Fruit fly (Drosophila melanogaster): ENCODE measurements around the gene CG6271.

CG6271 gene

DNA sequence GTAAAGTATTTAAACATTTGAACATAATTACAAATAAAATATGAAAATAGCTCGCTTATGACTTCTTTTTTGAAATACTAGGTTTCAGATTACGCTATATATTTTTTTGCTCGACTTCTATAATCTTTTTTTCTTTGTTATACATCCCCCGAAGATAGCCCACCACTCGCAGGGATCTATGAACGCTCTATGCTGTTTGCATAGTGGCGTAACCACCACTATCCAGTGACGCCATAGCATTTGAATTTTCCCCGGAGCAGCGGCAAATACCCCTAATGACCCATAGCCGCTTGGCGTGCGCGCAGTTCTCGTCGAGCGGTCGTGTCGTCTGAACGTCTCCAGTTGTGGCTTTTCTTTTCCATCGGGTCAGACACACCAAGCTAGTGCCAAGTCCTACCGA, 47.7 kb downstream of the CG6271 start, which contains the start of the genes CG14253 and CG46313:
Gene CG14253, plus strand, starts transcription at position 301 of the 400 bp plus-strand sequence.
Gene CG46313, plus strand, starts transcription at position 301 of the 400 bp plus-strand sequence.
- no peak for TF ChIP-seq CG17801 (GFP tag; optimal IDR thresholded peaks at IDR 0.05; ENCODE audit: partially characterized antibody)
